Worm (Caenorhabditis elegans) whole organism, mixed stage, embryonic: Measurements from ENCODE around the gene F44G4.5.

Experiments used
- M03D4.4 ChIP-seq: sonication (generic microtip); optimal IDR thresholded peaks from 2 replicates; lab custom pipeline; 2017; ENCODE audit warnings: mild to moderate bottlenecking, missing genetic modification characterization, missing compliant biosample characterization
- elt-1 ChIP-seq: sonication (generic microtip); optimal IDR thresholded peaks from 2 replicates; lab custom pipeline; 2017; ENCODE audit warnings: missing genetic modification characterization, mild to moderate bottlenecking, missing compliant biosample characterization, antibody characterized with exemption, moderate library complexity, borderline replicate concordance; ENCODE audit not compliant: insufficient read depth
- ham-2 ChIP-seq: fragments of 200-800 bp; sonication (Bioruptor generic); optimal IDR thresholded peaks from 2 replicates; lab custom pipeline; 2018; ENCODE audit warnings: mild to moderate bottlenecking, missing genetic modification characterization, missing compliant biosample characterization
- mep-1 ChIP-seq: fragments of 150-350 bp; optimal IDR thresholded peaks from 2 replicates; lab custom pipeline; 2017; ENCODE audit warnings: missing biosample characterization, missing genetic modification reagents, missing genetic modification characterization, inconsistent platforms
- nhr-12 ChIP-seq: fragments of 150-350 bp; optimal IDR thresholded peaks from 2 replicates; lab custom pipeline; 2014; ENCODE audit warnings: missing biosample characterization, missing genetic modification characterization
- pha-4 ChIP-seq: fragments of 150-350 bp; optimal IDR thresholded peaks from 2 replicates; lab custom pipeline; 2018; ENCODE audit warnings: missing biosample characterization, missing genetic modification reagents, missing genetic modification characterization
- snpc-4 ChIP-seq: fragments of 150-350 bp; optimal IDR thresholded peaks from 2 replicates; lab custom pipeline; 2014; ENCODE audit warnings: missing biosample characterization, missing genetic modification characterization
- tbx-8 ChIP-seq: fragments of 200-800 bp; sonication (Bioruptor generic); optimal IDR thresholded peaks from 2 replicates; lab custom pipeline; 2018; ENCODE audit warnings: mild to moderate bottlenecking, missing genetic modification characterization, moderate library complexity, missing compliant biosample characterization
- ztf-11 ChIP-seq: fragments of 150-350 bp; optimal IDR thresholded peaks from 2 replicates; lab custom pipeline; 2014; ENCODE audit warnings: missing biosample characterization, missing genetic modification characterization

ce11 chrII:9028096-9028495 is 27.9 kb upstream of the F44G4.5 start:
- TF ChIP-seq tbx-8 (GFP tag; lab: Kevin White, UChicago) (no peak), snpc-4 (tag; lab: Kevin White, UChicago) (no peak), pha-4 (tag; lab: Kevin White, UChicago) (no peak), elt-1 (tag; lab: Kevin White, UChicago) (no peak), ztf-11 (tag; lab: Kevin White, UChicago) (no peak), nhr-12 (tag; lab: Kevin White, UChicago) (no peak), mep-1 (tag; lab: Kevin White, UChicago) (no peak), M03D4.4 (tag; lab: Kevin White, UChicago) (no peak), ham-2 (GFP tag; lab: Kevin White, UChicago) (no peak)
